Worm (Caenorhabditis elegans) whole organism, L4 larva: ENCODE data around the gene col-99.

Experiments used
- fkh-10 ChIP-seq: fragments of 150-350 bp; optimal IDR thresholded peaks from 2 replicates; lab custom pipeline; 2014; ENCODE audit warnings: missing biosample characterization, missing genetic modification reagents, missing genetic modification characterization
- lin-15B ChIP-seq: fragments of 150-350 bp; sonication (generic microtip); optimal IDR thresholded peaks from 3 replicates; lab custom pipeline; 2014; ENCODE audit warnings: missing biosample characterization, missing genetic modification characterization
- nhr-76 ChIP-seq: fragments of 150-350 bp; optimal IDR thresholded peaks from 2 replicates; lab custom pipeline; 2014; ENCODE audit warnings: missing biosample characterization, missing genetic modification characterization
- snpc-4 ChIP-seq: fragments of 150-350 bp; optimal IDR thresholded peaks from 2 replicates; lab custom pipeline; 2014; ENCODE audit warnings: missing biosample characterization, missing genetic modification characterization
- unc-130 ChIP-seq: sonication (generic microtip); optimal IDR thresholded peaks from 2 replicates; lab custom pipeline; 2016; ENCODE audit warnings: missing genetic modification reagents, missing genetic modification characterization, missing compliant biosample characterization
- unc-62 ChIP-seq, 3 experiments: fragments of 150-350 bp in 1 of 3; sonication (generic microtip); optimal IDR thresholded peaks in 2 of 3; peaks in 1 of 3; 1 replicate in 1 of 3; 2 replicates in 2 of 3; lab custom pipeline; 2014 to 2017; ENCODE audit warnings: missing biosample characterization in 3 of 3, missing genetic modification characterization in 3 of 3, missing genetic modification reagents in 3 of 3, missing genotype in 1 of 3
- zag-1 ChIP-seq: fragments of 150-350 bp; optimal IDR thresholded peaks from 2 replicates; lab custom pipeline; 2014; ENCODE audit warnings: missing biosample characterization, missing genetic modification characterization
- ztf-11 ChIP-seq: fragments of 150-350 bp; optimal IDR thresholded peaks from 2 replicates; lab custom pipeline; 2014; ENCODE audit warnings: missing biosample characterization, missing genetic modification characterization

- TF ChIP-seq unc-130 (no peak), unc-62 (GFP tag; optimal IDR thresholded peaks at IDR 0.05 in 1 of 2; lab: Kevin White, UChicago) (peak in 1 of 2 experiments; percentile 85), unc-62 (tag; optimal IDR thresholded peaks at IDR 0.05; lab: Kevin White, UChicago) (no peak), fkh-10 (no peak), lin-15B (tag; lab: Kevin White, UChicago) (no peak), zag-1 (tag; lab: Kevin White, UChicago) (no peak), nhr-76 (no peak), ztf-11 (tag; lab: Kevin White, UChicago) (no peak), snpc-4 (tag; lab: Kevin White, UChicago) (no peak)
Measured at ce11 chrIV:102848-103247, 44.9 kb downstream of the col-99 start.
